Worm (Caenorhabditis elegans) whole organism, midembryonic: ENCODE data around the gene fbxc-43.

ENCODE experiments used
- T22C8.4 ChIP-seq: fragments of 200-800 bp; sonication (Bioruptor generic); IDR thresholded peaks from 2 replicates; pipeline ENCODE4 v1.3.6; 2022; ENCODE audit warnings: missing genetic modification characterization, missing compliant biosample characterization
- klf-2 ChIP-seq: fragments of 200-800 bp; sonication (Bioruptor generic); conservative IDR thresholded peaks from 2 replicates; pipeline ENCODE4 v1.3.6; 2022; ENCODE audit warnings: missing genetic modification reagents, missing genetic modification characterization, missing compliant biosample characterization
- med-1 ChIP-seq: sonication (generic microtip); optimal IDR thresholded peaks from 2 replicates; lab custom pipeline; 2017; ENCODE audit warnings: missing genetic modification characterization, mild to moderate bottlenecking, missing compliant biosample characterization, antibody characterized with exemption, missing genetic modification reagents; ENCODE audit not compliant: insufficient read depth
- tab-1 ChIP-seq: fragments of 200-800 bp; sonication (Bioruptor generic); IDR thresholded peaks from 2 replicates; pipeline ENCODE4 v1.3.6; 2022; ENCODE audit warnings: missing genetic modification characterization, missing compliant biosample characterization
- ztf-29 ChIP-seq: fragments of 200-800 bp; sonication (Bioruptor generic); IDR thresholded peaks from 2 replicates; pipeline ENCODE4 v1.3.6; 2022; ENCODE audit warnings: missing genetic modification reagents, missing genetic modification characterization, missing compliant biosample characterization

ce11 chrII:4246897-4247296 lies 11.1 kb upstream of the fbxc-43 start, which contains the start of gene gpa-11:
- TF ChIP-seq klf-2 (GFP tag; lab: Robert Waterston, UW) (no peak), ztf-29 (no peak), tab-1 (GFP tag; lab: Robert Waterston, UW) (no peak), T22C8.4 (no peak), med-1 (GFP tag; lab: Kevin White, UChicago) (no peak)
